Worm (Caenorhabditis elegans) whole organism, young adult: ENCODE measurements around the gene W02B3.4.

Experiments used
- B0336.3 ChIP-seq: fragments of 200-800 bp; sonication (Bioruptor generic); IDR thresholded peaks from 2 replicates; pipeline ENCODE4 v1.3.6; 2022; ENCODE audit warnings: missing genetic modification characterization, missing compliant biosample characterization
- F33H1.4 ChIP-seq: fragments of 200-800 bp; sonication (Bioruptor generic); IDR thresholded peaks from 2 replicates; pipeline ENCODE4 v1.3.6; 2022; ENCODE audit warnings: missing genetic modification reagents, missing genetic modification characterization, missing compliant biosample characterization
- F37B4.10 ChIP-seq: fragments of 200-800 bp; sonication (Bioruptor generic); IDR thresholded peaks from 2 replicates; pipeline ENCODE4 v1.3.6; 2022; ENCODE audit warnings: missing genetic modification characterization, missing compliant biosample characterization
- K12H6.12 ChIP-seq: fragments of 200-800 bp; sonication (Bioruptor generic); optimal IDR thresholded peaks from 2 replicates; lab custom pipeline; 2018; ENCODE audit warnings: mild to moderate bottlenecking, missing genetic modification characterization, missing compliant biosample characterization
- T07F8.4 ChIP-seq: sonication (generic microtip); optimal IDR thresholded peaks from 2 replicates; lab custom pipeline; 2016; ENCODE audit warnings: mild to moderate bottlenecking, missing genetic modification characterization, moderate library complexity, missing compliant biosample characterization
- T26A5.8 ChIP-seq: sonication (generic microtip); optimal IDR thresholded peaks from 2 replicates; lab custom pipeline; 2016; ENCODE audit warnings: missing genetic modification characterization, missing compliant biosample characterization
- Y67H2A.10 ChIP-seq: fragments of 200-800 bp; sonication (Bioruptor generic); conservative IDR thresholded peaks from 2 replicates; pipeline ENCODE4 v1.3.6; 2022; ENCODE audit warnings: missing genetic modification reagents, missing genetic modification characterization, missing compliant biosample characterization
- akir-1 ChIP-seq: fragments of 200-800 bp; sonication (Bioruptor generic); optimal IDR thresholded peaks from 2 replicates; lab custom pipeline; 2018; ENCODE audit warnings: mild to moderate bottlenecking, missing genetic modification characterization, moderate library complexity, missing compliant biosample characterization
- bed-1 ChIP-seq: fragments of 200-800 bp; sonication (Bioruptor generic); IDR thresholded peaks from 2 replicates; pipeline ENCODE4 v1.3.6; 2022; ENCODE audit warnings: missing genetic modification reagents, missing genetic modification characterization, missing compliant biosample characterization
- cebp-1 ChIP-seq, 2 experiments: fragments of 200-800 bp in 1 of 2; sonication (Bioruptor generic) in 1 of 2; sonication (generic microtip) in 1 of 2; IDR thresholded peaks in 1 of 2; optimal IDR thresholded peaks in 1 of 2; 2 replicates each; pipeline versions ENCODE4 v1.3.6 to Lab custom; 2017 to 2022; ENCODE audit warnings: missing compliant biosample characterization in 2 of 2, missing genetic modification characterization in 2 of 2, mild to moderate bottlenecking in 1 of 2, missing genetic modification reagents in 1 of 2, moderate library complexity in 1 of 2
- ceh-27 ChIP-seq: fragments of 200-800 bp; sonication (Bioruptor generic); optimal IDR thresholded peaks from 2 replicates; lab custom pipeline; 2018; ENCODE audit warnings: mild to moderate bottlenecking, missing genetic modification characterization, moderate library complexity, missing compliant biosample characterization
- egrh-3 ChIP-seq: fragments of 200-800 bp; sonication (Bioruptor generic); IDR thresholded peaks from 2 replicates; pipeline ENCODE4 v1.3.6; 2022; ENCODE audit warnings: missing genetic modification reagents, missing genetic modification characterization, missing compliant biosample characterization
- hmg-1.2 ChIP-seq: fragments of 200-800 bp; sonication (Bioruptor generic); IDR thresholded peaks from 2 replicates; pipeline ENCODE4 v1.3.6; 2022; ENCODE audit warnings: missing genetic modification reagents, missing genetic modification characterization, missing compliant biosample characterization
- hrde-1 ChIP-seq: sonication (generic microtip); optimal IDR thresholded peaks from 2 replicates; lab custom pipeline; 2016; ENCODE audit warnings: missing genetic modification characterization, mild to moderate bottlenecking, missing compliant biosample characterization, moderate library complexity, missing genotype, missing genetic modification reagents, borderline replicate concordance
- hsf-1 ChIP-seq: fragments of 200-800 bp; sonication (Bioruptor generic); IDR thresholded peaks from 2 replicates; pipeline ENCODE4 v1.3.6; 2022; ENCODE audit warnings: missing genetic modification reagents, missing genetic modification characterization, missing compliant biosample characterization
- let-607 ChIP-seq, 2 experiments: fragments of 200-800 bp in 1 of 2; sonication (Bioruptor generic) in 1 of 2; sonication (generic microtip) in 1 of 2; optimal IDR thresholded peaks; 2 replicates each; lab custom pipeline; 2016 to 2018; ENCODE audit warnings: mild to moderate bottlenecking in 2 of 2, missing compliant biosample characterization in 2 of 2, missing genetic modification characterization in 2 of 2, moderate library complexity in 2 of 2, missing genotype in 1 of 2
- lin-35 ChIP-seq, 3 experiments: fragments of 150-350 bp in 2 of 3; sonication (generic microtip) in 1 of 3; optimal IDR thresholded peaks; 2 replicates each; lab custom pipeline; 2014 to 2018; ENCODE audit warnings: missing biosample characterization in 3 of 3, missing genetic modification characterization in 3 of 3, missing genetic modification reagents in 3 of 3
- lin-54 ChIP-seq: fragments of 200-800 bp; sonication (Bioruptor generic); optimal IDR thresholded peaks from 2 replicates; lab custom pipeline; 2018; ENCODE audit warnings: mild to moderate bottlenecking, missing genetic modification characterization, missing compliant biosample characterization
- lsl-1 ChIP-seq: fragments of 200-800 bp; sonication (Bioruptor generic); optimal IDR thresholded peaks from 2 replicates; lab custom pipeline; 2018; ENCODE audit warnings: mild to moderate bottlenecking, missing genetic modification characterization, moderate library complexity, missing compliant biosample characterization
- lsy-27 ChIP-seq: sonication (generic microtip); optimal IDR thresholded peaks from 2 replicates; lab custom pipeline; 2017; ENCODE audit warnings: missing genetic modification characterization, mild to moderate bottlenecking, missing compliant biosample characterization, antibody characterized with exemption, missing genotype, borderline replicate concordance; ENCODE audit not compliant: insufficient read depth
- madf-6 ChIP-seq: fragments of 200-800 bp; sonication (Bioruptor generic); IDR thresholded peaks from 2 replicates; pipeline ENCODE4 v1.3.6; 2022; ENCODE audit warnings: missing genetic modification reagents, missing genetic modification characterization, missing compliant biosample characterization
- mes-4 ChIP-seq: sonication (generic microtip); optimal IDR thresholded peaks from 2 replicates; lab custom pipeline; 2016; ENCODE audit warnings: missing genotype, missing genetic modification characterization, missing compliant biosample characterization
- nfya-1 ChIP-seq: sonication (generic microtip); optimal IDR thresholded peaks from 2 replicates; lab custom pipeline; 2017; ENCODE audit warnings: antibody characterized with exemption, missing compliant biosample characterization, missing genetic modification characterization, borderline replicate concordance; ENCODE audit not compliant: insufficient read depth
- nfyb-1 ChIP-seq: fragments of 200-800 bp; sonication (Bioruptor generic); IDR thresholded peaks from 2 replicates; pipeline ENCODE4 v1.3.6; 2022; ENCODE audit warnings: missing genetic modification reagents, missing genetic modification characterization, missing compliant biosample characterization
- pha-4 ChIP-seq: fragments of 150-350 bp; sonication (generic microtip); optimal IDR thresholded peaks from 2 replicates; lab custom pipeline; 2014; ENCODE audit warnings: missing biosample characterization, missing genetic modification reagents, missing genetic modification characterization
- rcor-1 ChIP-seq: fragments of 200-800 bp; sonication (Bioruptor generic); IDR thresholded peaks from 2 replicates; pipeline ENCODE4 v1.3.6; 2022; ENCODE audit warnings: missing genetic modification reagents, missing genetic modification characterization, missing compliant biosample characterization
- repo-1 ChIP-seq: sonication (generic microtip); optimal IDR thresholded peaks from 2 replicates; lab custom pipeline; 2017; ENCODE audit warnings: mild to moderate bottlenecking, missing genetic modification characterization, missing compliant biosample characterization
- snpc-1.1 ChIP-seq: sonication (generic microtip); optimal IDR thresholded peaks from 2 replicates; lab custom pipeline; 2017; ENCODE audit warnings: missing genetic modification characterization, mild to moderate bottlenecking, missing compliant biosample characterization, antibody characterized with exemption, moderate library complexity, missing genotype, missing genetic modification reagents; ENCODE audit not compliant: insufficient read depth
- snpc-4 ChIP-seq, 5 experiments: fragments of 150-350 bp in 1 of 5; sonication (generic microtip) in 4 of 5; optimal IDR thresholded peaks; 2 replicates each; lab custom pipeline; 2014 to 2018; ENCODE audit warnings: missing genetic modification characterization in 5 of 5, missing biosample characterization in 3 of 5, antibody characterized with exemption in 2 of 5, mild to moderate bottlenecking in 2 of 5, missing compliant biosample characterization in 2 of 5, missing genotype in 2 of 5, moderate library complexity in 2 of 5, missing genetic modification reagents in 1 of 5
- unc-130 ChIP-seq: sonication (generic microtip); optimal IDR thresholded peaks from 2 replicates; lab custom pipeline; 2016; ENCODE audit warnings: missing genetic modification reagents, missing genetic modification characterization, missing compliant biosample characterization
- zfh-2 ChIP-seq: fragments of 200-800 bp; sonication (Bioruptor generic); conservative IDR thresholded peaks from 2 replicates; pipeline ENCODE4 v1.3.6; 2022; ENCODE audit warnings: missing genetic modification reagents, missing genetic modification characterization, missing compliant biosample characterization
- zim-3 ChIP-seq: sonication (generic microtip); optimal IDR thresholded peaks from 2 replicates; lab custom pipeline; 2017; ENCODE audit warnings: mild to moderate bottlenecking, missing genetic modification characterization, moderate library complexity, missing compliant biosample characterization

The W02B3.4 gene

ce11 chrIII:683318-683717, at the start of gene W02B3.4:
W02B3.4 (minus strand) TSS chrIII:683418.
- no peak for TF ChIP-seq T26A5.8 (tag; lab: Kevin White, UChicago)
- TF ChIP-seq pha-4 (tag; lab: Kevin White, UChicago), result no peak
- no peak for TF ChIP-seq ceh-27 (GFP tag; lab: Kevin White, UChicago)
- no peak for TF ChIP-seq lsy-27 (tag; lab: Kevin White, UChicago)
- no peak for TF ChIP-seq unc-130
- TF ChIP-seq lin-35 (GFP tag; optimal IDR thresholded peaks at IDR 0.05; lab: Kevin White, UChicago), result no peak
- TF ChIP-seq Y67H2A.10, result no peak

ce11 chrIII:728694-729093, 45.5 kb upstream of the W02B3.4 start:
- TF ChIP-seq hmg-1.2 (GFP tag; lab: Robert Waterston, UW) (no peak), T07F8.4 (tag; lab: Kevin White, UChicago) (no peak), B0336.3 (GFP tag; lab: Robert Waterston, UW) (no peak), K12H6.12 (tag; lab: Kevin White, UChicago) (no peak), nfya-1 (no peak), hsf-1 (GFP tag; lab: Robert Waterston, UW) (no peak), zim-3 (no peak), F33H1.4 (GFP tag; lab: Robert Waterston, UW) (no peak), bed-1 (GFP tag; lab: Robert Waterston, UW) (no peak)

ce11 chrIII:728074-728473, 44.9 kb upstream of the W02B3.4 start:
- TF ChIP-seq hrde-1 (tag; lab: Kevin White, UChicago) (no peak), madf-6 (GFP tag; lab: Robert Waterston, UW) (no peak), egrh-3 (GFP tag; lab: Robert Waterston, UW) (peak; percentile 33; the same call in 1 of the 2 replicates)

- no peak for TF ChIP-seq nfya-1
- no peak for TF ChIP-seq F37B4.10 (GFP tag; lab: Robert Waterston, UW)
- TF ChIP-seq repo-1 (tag; lab: Kevin White, UChicago), result no peak
- TF ChIP-seq T07F8.4 (tag; lab: Kevin White, UChicago), result no peak
- no peak for TF ChIP-seq cebp-1 (GFP tag; IDR thresholded peaks at IDR 0.05; lab: Robert Waterston, UW)
- TF ChIP-seq cebp-1 (tag; optimal IDR thresholded peaks at IDR 0.05; lab: Kevin White, UChicago), result no peak
- no peak for TF ChIP-seq akir-1 (GFP tag; lab: Kevin White, UChicago)
- TF ChIP-seq snpc-1.1 (tag; lab: Kevin White, UChicago), result no peak
- TF ChIP-seq lin-54 (GFP tag; lab: Kevin White, UChicago), result no peak
- no peak for TF ChIP-seq mes-4 (tag; lab: Kevin White, UChicago)
- no peak for TF ChIP-seq rcor-1
- no peak for TF ChIP-seq hmg-1.2 (GFP tag; lab: Robert Waterston, UW)
- no peak for TF ChIP-seq lsl-1
These were observed 41.6 kb upstream of the W02B3.4 start, which contains the start of gene flp-24 for ce11 chrIII:724819-725218. flp-24 (plus strand) TSS chrIII:725119.

DNA sequence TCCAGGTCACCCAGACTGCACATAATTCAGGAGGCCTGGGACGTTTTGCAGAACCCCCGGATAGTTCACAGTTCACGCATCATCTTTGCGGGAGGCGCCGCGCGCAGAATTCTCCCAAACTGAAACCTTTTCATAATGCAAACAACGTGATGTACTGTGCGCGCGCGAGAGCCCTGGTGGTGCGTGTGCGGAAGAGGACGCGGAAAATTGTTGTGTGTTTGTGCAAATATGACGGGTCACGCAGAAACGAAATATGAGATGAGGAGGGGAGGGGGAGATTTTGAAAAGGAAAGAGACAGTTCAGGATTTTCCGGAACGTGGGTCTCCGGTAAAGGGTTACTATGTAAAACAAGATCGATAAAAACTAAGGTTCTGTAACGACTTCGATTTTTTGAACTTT, 26.8 kb upstream of the W02B3.4 start:
- TF ChIP-seq zfh-2 (GFP tag; lab: Robert Waterston, UW) (peak; percentile 43; the same call in 1 of the 2 replicates), nfyb-1 (GFP tag; lab: Robert Waterston, UW) (no peak), let-607 (tag; optimal IDR thresholded peaks at IDR 0.05; lab: Kevin White, UChicago) (no peak), snpc-4 (GFP tag; optimal IDR thresholded peaks at IDR 0.05; lab: Kevin White, UChicago) (no peak), snpc-4 (tag; optimal IDR thresholded peaks at IDR 0.05; lab: Kevin White, UChicago) (no peak), egrh-3 (GFP tag; lab: Robert Waterston, UW) (no peak)
- TF ChIP-seq, all 124 proteins: peak for 1
